Worm (Caenorhabditis elegans) whole organism, L4/young adult: ENCODE results near the gene xtr-2.

ENCODE experiments used
- W03F9.2 ChIP-seq: fragments of 150-350 bp; optimal IDR thresholded peaks from 2 replicates; lab custom pipeline; 2014; ENCODE audit warnings: missing biosample characterization, missing genetic modification characterization
- dao-5 ChIP-seq: sonication (generic microtip); optimal IDR thresholded peaks from 2 replicates; lab custom pipeline; 2016; ENCODE audit warnings: missing genotype, missing genetic modification characterization, moderate library complexity, missing compliant biosample characterization
- him-1 ChIP-seq: sonication (generic microtip); optimal IDR thresholded peaks from 2 replicates; lab custom pipeline; 2016; ENCODE audit warnings: missing genotype, missing genetic modification reagents, missing genetic modification characterization, missing compliant biosample characterization

DNA sequence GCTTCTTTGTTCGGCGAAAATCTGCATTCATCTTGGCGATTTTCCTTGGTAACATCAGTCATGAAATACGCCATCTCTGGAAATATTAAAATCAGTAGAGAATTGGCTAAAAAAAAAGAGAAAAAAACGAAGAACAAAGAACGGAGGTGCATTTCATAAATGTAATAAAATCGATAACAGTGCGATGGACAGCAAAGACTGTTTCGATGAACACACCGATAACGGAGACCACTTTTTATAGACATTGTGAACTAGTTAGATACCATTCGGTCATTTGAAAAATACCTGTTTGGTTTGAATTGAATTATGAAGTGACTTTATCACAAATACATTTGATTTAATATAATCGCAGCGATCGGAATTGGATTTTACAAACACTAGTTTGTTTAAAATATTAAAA, 37.5 kb downstream of the xtr-2 start, which contains the start of gene F42F12.4:
- TF ChIP-seq W03F9.2 (tag; lab: Kevin White, UChicago) = no peak
- TF ChIP-seq him-1 (tag; lab: Kevin White, UChicago) = no peak
- TF ChIP-seq dao-5 (tag; lab: Kevin White, UChicago) = no peak
